Fruit fly (Drosophila melanogaster): ENCODE data around the gene Sfp24Bc.
A peak's percentile ranks its signal among the peaks of the same experiment; 100 is the strongest.

The Sfp24Bc gene

DNA sequence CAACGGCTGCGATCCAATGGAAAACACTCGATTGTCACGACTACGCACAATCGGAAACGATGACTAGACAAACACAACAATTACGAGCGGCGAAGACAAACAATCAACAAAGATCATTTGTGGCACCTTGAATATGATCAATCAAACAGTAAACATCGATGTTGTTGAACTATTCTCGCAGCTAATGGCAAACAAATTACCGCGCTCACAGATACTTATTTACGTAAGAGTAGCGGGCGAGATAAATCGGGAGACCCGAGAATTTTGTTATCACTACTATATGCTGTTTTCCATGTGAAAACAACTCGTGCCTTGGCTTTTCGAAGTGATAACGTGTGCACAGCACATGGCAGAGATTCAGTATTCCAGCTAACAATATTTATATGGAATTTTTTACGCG, 41.6 kb downstream of the Sfp24Bc start (continued):
- TF ChIP-seq CG5245 (GFP tag; optimal IDR thresholded peaks at IDR 0.05) (no peak), Bgb (GFP tag; IDR thresholded peaks at IDR 0.05; ENCODE audit: partially characterized antibody) (no peak), CG17359 (tag; optimal IDR thresholded peaks at IDR 0.05) (peak; percentile 74), CG16779 (GFP tag; IDR thresholded peaks at IDR 0.05) (no peak), Sin3A (optimal IDR thresholded peaks at IDR 0.05) (no peak), CG7357 (GFP tag; IDR thresholded peaks at IDR 0.05) (0 out of 3 replicates have a peak, but pooled peaks have one; percentile 14), bab2 (GFP tag; optimal IDR thresholded peaks at IDR 0.05) (no peak), inv (GFP tag; IDR thresholded peaks at IDR 0.05; ENCODE audit: partially characterized antibody) (no peak), CG42726 (GFP tag; IDR thresholded peaks at IDR 0.05; ENCODE audit: partially characterized antibody) (no peak), nerfin-1 (tag; optimal IDR thresholded peaks at IDR 0.05) (peak; percentile 78), CG15269 (tag; optimal IDR thresholded peaks at IDR 0.05) (peak; percentile 66), CG17612 (GFP tag; IDR thresholded peaks at IDR 0.05) (no peak), Ptx1 (GFP tag; IDR thresholded peaks at IDR 0.05) (0 out of 2 replicates have a peak, but pooled peaks have one; percentile 18), Abd-B (GFP tag; optimal IDR thresholded peaks at IDR 0.05) (no peak), CG7963 (GFP tag; IDR thresholded peaks at IDR 0.05; ENCODE audit: partially characterized antibody) (no peak), insv (GFP tag; optimal IDR thresholded peaks at IDR 0.05) (no peak), CG11398 (GFP tag; optimal IDR thresholded peaks at IDR 0.05) (peak; percentile 48), CG2116 (GFP tag; optimal IDR thresholded peaks at IDR 0.05) (peak; percentile 53), CG11696 (GFP tag; IDR thresholded peaks at IDR 0.05) (peak; percentile 71; the same call in 1 of the 2 replicates), tna (GFP tag; IDR thresholded peaks at IDR 0.05; ENCODE audit: partially characterized antibody) (no peak), Bdp1 (GFP tag; optimal IDR thresholded peaks at IDR 0.05) (peak; percentile 88), D19A (tag; optimal IDR thresholded peaks at IDR 0.05) (no peak), Tbp (GFP tag; optimal IDR thresholded peaks at IDR 0.05) (no peak), CTCF (GFP tag; optimal IDR thresholded peaks at IDR 0.05) (peak; percentile 41), CG11695 (GFP tag; IDR thresholded peaks at IDR 0.05) (peak; percentile 85), slp2 (GFP tag; optimal IDR thresholded peaks at IDR 0.05) (peak; percentile 73), jing (GFP tag; optimal IDR thresholded peaks at IDR 0.05) (peak; percentile 44), CG43689 (GFP tag; IDR thresholded peaks at IDR 0.05) (peak; percentile 45; the same call in 1 of the 2 replicates), Ravus (GFP tag; IDR thresholded peaks at IDR 0.05) (no peak), Max (GFP tag; optimal IDR thresholded peaks at IDR 0.05) (no peak), Hr3 (GFP tag; optimal IDR thresholded peaks at IDR 0.05) (peak; percentile 25), CG3065 (GFP tag; optimal IDR thresholded peaks at IDR 0.05) (peak; percentile 33), chn (GFP tag; optimal IDR thresholded peaks at IDR 0.05) (peak; percentile 77), CG7786 (GFP tag; optimal IDR thresholded peaks at IDR 0.05) (peak; percentile 62), CG9609 (GFP tag; optimal IDR thresholded peaks at IDR 0.05) (peak; percentile 44), vfl (GFP tag; optimal IDR thresholded peaks at IDR 0.05) (peak; percentile 13), MTF-1 (GFP tag; optimal IDR thresholded peaks at IDR 0.05; ENCODE audit: borderline replicate concordance) (peak; percentile 95), ind (GFP tag; optimal IDR thresholded peaks at IDR 0.05) (peak; percentile 22), CG13894 (tag; optimal IDR thresholded peaks at IDR 0.05) (peak; percentile 59), Rx (GFP tag; IDR thresholded peaks at IDR 0.05) (no peak), Ssrp (tag; optimal IDR thresholded peaks at IDR 0.05) (no peak), CG18476 (GFP tag; optimal IDR thresholded peaks at IDR 0.05) (no peak), tx (GFP tag; optimal IDR thresholded peaks at IDR 0.05) (no peak), CG31224 (GFP tag; IDR thresholded peaks at IDR 0.05) (no peak), dimm (GFP tag; IDR thresholded peaks at IDR 0.05) (no peak), Doc2 (GFP tag; IDR thresholded peaks at IDR 0.05) (no peak), CG8944 (GFP tag; optimal IDR thresholded peaks at IDR 0.05) (peak; percentile 74), psq (GFP tag; optimal IDR thresholded peaks at IDR 0.05) (peak; percentile 76), nerfin-2 (GFP tag; IDR thresholded peaks at IDR 0.05; ENCODE audit: partially characterized antibody) (no peak), CG4617 (GFP tag; optimal IDR thresholded peaks at IDR 0.05; ENCODE audit: borderline replicate concordance) (no peak), Sox100B (GFP tag; optimal IDR thresholded peaks at IDR 0.05) (peak; percentile 86), CG32772 (GFP tag; IDR thresholded peaks at IDR 0.05) (no peak)
